Fruit fly (Drosophila melanogaster) whole organism, embryonic: ENCODE results near the gene CG14131.
A peak's percentile ranks its signal among the peaks of the same experiment; 100 is the strongest.

ENCODE experiments used
- Aef1 ChIP-seq: fragments of 200-800 bp; sonication (Bioruptor generic); IDR thresholded peaks from 3 replicates; pipeline ENCODE4 v1.3.6; 2022; ENCODE audit warnings: missing biosample characterization, missing genetic modification characterization
- CG10147 ChIP-seq: fragments of 200-800 bp; sonication (Bioruptor generic); optimal IDR thresholded peaks from 2 replicates; lab custom pipeline; 2019; ENCODE audit warnings: missing biosample characterization, mild to moderate bottlenecking, missing genetic modification characterization, moderate library complexity
- CG10959 ChIP-seq: fragments of 200-800 bp; sonication (Bioruptor generic); IDR thresholded peaks from 2 replicates; pipeline ENCODE4 v1.3.6; 2022; ENCODE audit warnings: missing biosample characterization, missing genetic modification characterization
- CG12744 ChIP-seq: fragments of 200-800 bp; sonication (Bioruptor generic); optimal IDR thresholded peaks from 2 replicates; lab custom pipeline; 2016; ENCODE audit warnings: missing biosample characterization, missing genetic modification characterization
- CG13296 ChIP-seq: fragments of 200-800 bp; sonication (Bioruptor generic); optimal IDR thresholded peaks from 3 replicates; lab custom pipeline; 2018; ENCODE audit warnings: missing biosample characterization, mild to moderate bottlenecking, missing genetic modification characterization
- CG14014 ChIP-seq: fragments of 200-800 bp; sonication (Bioruptor generic); IDR thresholded peaks from 2 replicates; pipeline ENCODE4 v1.3.6; 2022; ENCODE audit warnings: missing biosample characterization, missing genetic modification characterization
- CG14667 ChIP-seq: fragments of 200-800 bp; sonication (Bioruptor generic); IDR thresholded peaks from 2 replicates; pipeline ENCODE4 v1.3.6; 2022; ENCODE audit warnings: missing biosample characterization, missing genetic modification characterization
- CG14710 ChIP-seq: fragments of 200-800 bp; sonication (Bioruptor generic); optimal IDR thresholded peaks from 3 replicates; lab custom pipeline; 2019; ENCODE audit warnings: missing biosample characterization, mild to moderate bottlenecking, missing genetic modification characterization, moderate library complexity
- CG14860 ChIP-seq: fragments of 200-800 bp; sonication (Bioruptor generic); IDR thresholded peaks from 3 replicates; pipeline ENCODE4 v1.3.6; 2022; ENCODE audit warnings: missing biosample characterization, missing genetic modification characterization; ENCODE audit not compliant: partially characterized antibody
- CG15073 ChIP-seq: fragments of 200-800 bp; sonication (Bioruptor generic); optimal IDR thresholded peaks from 2 replicates; lab custom pipeline; 2016; ENCODE audit warnings: missing biosample characterization, missing genetic modification characterization
- CG16813 ChIP-seq: fragments of 200-800 bp; sonication (Bioruptor generic); IDR thresholded peaks from 3 replicates; pipeline ENCODE4 v1.3.6; 2022; ENCODE audit warnings: missing biosample characterization, missing genetic modification characterization; ENCODE audit not compliant: partially characterized antibody
- CG17186 ChIP-seq: fragments of 200-800 bp; sonication (Bioruptor generic); optimal IDR thresholded peaks from 3 replicates; lab custom pipeline; 2017; ENCODE audit warnings: missing biosample characterization, missing genetic modification reagents, missing genetic modification characterization
- CG30403 ChIP-seq: fragments of 200-800 bp; sonication (Bioruptor generic); optimal IDR thresholded peaks from 3 replicates; lab custom pipeline; 2016; ENCODE audit warnings: missing biosample characterization, missing genetic modification characterization
- CG32767 ChIP-seq: fragments of 200-800 bp; sonication (Bioruptor generic); IDR thresholded peaks from 2 replicates; pipeline ENCODE4 v1.3.6; 2022; ENCODE audit warnings: missing biosample characterization, missing genetic modification characterization
- CG6689 ChIP-seq: fragments of 200-800 bp; sonication (Bioruptor generic); IDR thresholded peaks from 2 replicates; pipeline ENCODE4 v1.3.6; 2022; ENCODE audit warnings: missing biosample characterization, missing genetic modification characterization
- CG6791 ChIP-seq: fragments of 200-800 bp; sonication (Bioruptor generic); IDR thresholded peaks from 3 replicates; pipeline ENCODE4 v1.3.6; 2022; ENCODE audit warnings: missing biosample characterization, missing genetic modification characterization; ENCODE audit not compliant: partially characterized antibody
- CG8281 ChIP-seq: fragments of 200-800 bp; sonication (Bioruptor generic); optimal IDR thresholded peaks from 2 replicates; lab custom pipeline; 2018; ENCODE audit warnings: missing biosample characterization, mild to moderate bottlenecking, missing genetic modification characterization, moderate library complexity
- CG9876 ChIP-seq: fragments of 200-800 bp; sonication (Bioruptor generic); optimal IDR thresholded peaks from 2 replicates; lab custom pipeline; 2016; ENCODE audit warnings: missing biosample characterization, missing genetic modification characterization
- CHES-1-like ChIP-seq: fragments of 200-800 bp; sonication (Bioruptor generic); optimal IDR thresholded peaks from 2 replicates; lab custom pipeline; 2016; ENCODE audit warnings: missing biosample characterization, missing genetic modification characterization
- Chrac-16 ChIP-seq: fragments of 200-800 bp; sonication (Bioruptor generic); optimal IDR thresholded peaks from 3 replicates; lab custom pipeline; 2016; ENCODE audit warnings: missing biosample characterization, missing genetic modification characterization
- D19B ChIP-seq: fragments of 200-800 bp; sonication (Bioruptor generic); optimal IDR thresholded peaks from 2 replicates; lab custom pipeline; 2017; ENCODE audit warnings: missing biosample characterization, mild to moderate bottlenecking, missing genetic modification characterization
- E2f2 ChIP-seq: fragments of 200-800 bp; sonication (Bioruptor generic); IDR thresholded peaks from 2 replicates; pipeline ENCODE4 v1.3.6; 2022; ENCODE audit warnings: missing biosample characterization, missing genetic modification characterization
- Ets97D ChIP-seq: fragments of 200-800 bp; sonication (Bioruptor generic); optimal IDR thresholded peaks from 3 replicates; lab custom pipeline; 2016; ENCODE audit warnings: missing biosample characterization, missing genetic modification characterization
- HLH4C ChIP-seq: fragments of 200-800 bp; sonication (Bioruptor generic); IDR thresholded peaks from 3 replicates; pipeline ENCODE4 v1.3.6; 2022; ENCODE audit warnings: missing biosample characterization, missing genetic modification characterization; ENCODE audit not compliant: partially characterized antibody
- HmgD ChIP-seq: fragments of 200-800 bp; sonication (Bioruptor generic); optimal IDR thresholded peaks from 3 replicates; lab custom pipeline; 2016; ENCODE audit warnings: missing biosample characterization, missing genetic modification characterization
- NFAT ChIP-seq: fragments of 200-800 bp; sonication (Bioruptor generic); IDR thresholded peaks from 2 replicates; pipeline ENCODE4 v1.3.6; 2022; ENCODE audit warnings: missing biosample characterization, missing genetic modification characterization
- Pdp1 ChIP-seq, 2 experiments: fragments of 200-800 bp; sonication (Bioruptor generic); optimal IDR thresholded peaks; 3 replicates each; lab custom pipeline; 2016; ENCODE audit warnings: missing biosample characterization in 2 of 2, missing genetic modification characterization in 2 of 2, mild to moderate bottlenecking in 1 of 2, moderate library complexity in 1 of 2
- abd-A ChIP-seq: fragments of 200-800 bp; sonication (Bioruptor generic); optimal IDR thresholded peaks from 3 replicates; lab custom pipeline; 2019; ENCODE audit warnings: missing biosample characterization, mild to moderate bottlenecking, missing genetic modification characterization, moderate library complexity
- ara ChIP-seq: fragments of 200-800 bp; sonication (Bioruptor generic); IDR thresholded peaks from 2 replicates; pipeline ENCODE4 v1.3.6; 2022; ENCODE audit warnings: missing biosample characterization, missing genetic modification characterization
- az2 ChIP-seq: fragments of 200-800 bp; sonication (Bioruptor generic); optimal IDR thresholded peaks from 3 replicates; lab custom pipeline; 2016; ENCODE audit warnings: missing biosample characterization, missing genetic modification characterization
- crp ChIP-seq, 2 experiments: fragments of 200-800 bp; sonication (Bioruptor generic); optimal IDR thresholded peaks; 2 replicates in 1 of 2; 3 replicates in 1 of 2; lab custom pipeline; 2017; ENCODE audit warnings: missing biosample characterization in 2 of 2, missing genetic modification characterization in 2 of 2, mild to moderate bottlenecking in 1 of 2, moderate library complexity in 1 of 2
- dan ChIP-seq: fragments of 200-800 bp; sonication (Bioruptor generic); IDR thresholded peaks from 2 replicates; pipeline ENCODE4 v1.3.6; 2022; ENCODE audit warnings: missing biosample characterization, missing genetic modification characterization
- dati ChIP-seq: fragments of 200-800 bp; sonication (Bioruptor generic); IDR thresholded peaks from 2 replicates; pipeline ENCODE4 v1.3.6; 2022; ENCODE audit warnings: missing biosample characterization, missing genetic modification characterization
- ems ChIP-seq: fragments of 200-800 bp; sonication (Bioruptor generic); optimal IDR thresholded peaks from 3 replicates; lab custom pipeline; 2016; ENCODE audit warnings: missing biosample characterization, missing genetic modification characterization
- exex ChIP-seq: fragments of 200-800 bp; sonication (Bioruptor generic); optimal IDR thresholded peaks from 4 replicates; lab custom pipeline; 2018; ENCODE audit warnings: missing biosample characterization, mild to moderate bottlenecking, missing genetic modification characterization, moderate library complexity
- gsb ChIP-seq: fragments of 200-800 bp; sonication (Bioruptor generic); IDR thresholded peaks from 2 replicates; pipeline ENCODE4 v1.3.6; 2022; ENCODE audit warnings: missing biosample characterization, missing genetic modification characterization
- gt ChIP-seq: fragments of 200-800 bp; sonication (Bioruptor generic); IDR thresholded peaks from 2 replicates; pipeline ENCODE4 v1.3.6; 2022; ENCODE audit warnings: missing biosample characterization, missing genetic modification characterization
- insv ChIP-seq, 2 experiments: fragments of 200-800 bp; sonication (Bioruptor generic); optimal IDR thresholded peaks; 3 replicates each; lab custom pipeline; 2016 to 2018; ENCODE audit warnings: missing biosample characterization in 2 of 2, missing genetic modification characterization in 2 of 2
- inv ChIP-seq: fragments of 200-800 bp; sonication (Bioruptor generic); IDR thresholded peaks from 2 replicates; pipeline ENCODE4 v1.3.6; 2022; ENCODE audit warnings: missing biosample characterization, missing genetic modification characterization; ENCODE audit not compliant: partially characterized antibody
- kay ChIP-seq: fragments of 200-800 bp; sonication (Bioruptor generic); optimal IDR thresholded peaks from 2 replicates; lab custom pipeline; 2016; ENCODE audit warnings: missing biosample characterization, missing genetic modification characterization
- nmo ChIP-seq: fragments of 200-800 bp; sonication (Bioruptor generic); optimal IDR thresholded peaks from 2 replicates; lab custom pipeline; 2018; ENCODE audit warnings: missing biosample characterization, mild to moderate bottlenecking, missing genetic modification characterization, moderate library complexity
- row ChIP-seq: fragments of 200-800 bp; sonication (Bioruptor generic); IDR thresholded peaks from 3 replicates; pipeline ENCODE4 v1.3.6; 2022; ENCODE audit warnings: missing biosample characterization, missing genetic modification characterization
- schlank ChIP-seq: fragments of 200-800 bp; sonication (Bioruptor generic); optimal IDR thresholded peaks from 2 replicates; lab custom pipeline; 2018; ENCODE audit warnings: missing biosample characterization, mild to moderate bottlenecking, missing genetic modification characterization
- sisA ChIP-seq: fragments of 200-800 bp; sonication (Bioruptor generic); IDR thresholded peaks from 2 replicates; pipeline ENCODE4 v1.3.6; 2022; ENCODE audit warnings: missing biosample characterization, missing genetic modification characterization
- sna ChIP-seq: fragments of 200-800 bp; sonication (Bioruptor generic); IDR thresholded peaks from 2 replicates; pipeline ENCODE4 v1.3.6; 2022; ENCODE audit warnings: missing biosample characterization, missing genetic modification characterization; ENCODE audit not compliant: partially characterized antibody
- tap ChIP-seq: fragments of 200-800 bp; optimal IDR thresholded peaks from 3 replicates; lab custom pipeline; 2019; ENCODE audit warnings: missing biosample characterization, mild to moderate bottlenecking, missing genetic modification characterization, moderate library complexity
- trh ChIP-seq: fragments of 200-800 bp; sonication (Bioruptor generic); optimal IDR thresholded peaks from 2 replicates; lab custom pipeline; 2016; ENCODE audit warnings: missing biosample characterization, missing genetic modification characterization
- twi ChIP-seq: fragments of 200-800 bp; optimal IDR thresholded peaks from 2 replicates; lab custom pipeline; 2019; ENCODE audit warnings: missing biosample characterization, mild to moderate bottlenecking, missing genetic modification characterization, moderate library complexity
- zen ChIP-seq: fragments of 200-800 bp; sonication (Bioruptor generic); optimal IDR thresholded peaks from 3 replicates; lab custom pipeline; 2018; ENCODE audit warnings: missing biosample characterization, mild to moderate bottlenecking, missing genetic modification characterization, moderate library complexity

Gene CG14131

dm6 chr3L:11795440-11795983 lies 18.6 kb downstream of the CG14131 start, which contains the start of gene Klp68D (continued):
- TF ChIP-seq gsb (GFP tag; lab: Robert Waterston, UW): no peak
- TF ChIP-seq row: no peak; the same call in 2 of the 3 replicates
- TF ChIP-seq trh (GFP tag; lab: Kevin White, UChicago): no peak
- TF ChIP-seq ara: no peak
- TF ChIP-seq CG13296 (GFP tag; lab: Kevin White, UChicago): no peak
- no peak for TF ChIP-seq sisA (GFP tag; lab: Robert Waterston, UW)
- TF ChIP-seq exex (tag; lab: Kevin White, UChicago): no peak
- TF ChIP-seq CG10147: no peak
- no peak for TF ChIP-seq Pdp1 (GFP tag; optimal IDR thresholded peaks at IDR 0.05; lab: Kevin White, UChicago)
- peak; percentile 37 for TF ChIP-seq kay (GFP tag; lab: Kevin White, UChicago)
- no peak for TF ChIP-seq CG32767
- no peak for TF ChIP-seq nmo
- no peak for TF ChIP-seq CG8281
- peak; percentile 25 for TF ChIP-seq Ets97D (GFP tag; lab: Kevin White, UChicago)
- no peak for TF ChIP-seq CG14667 (GFP tag; lab: Robert Waterston, UW)
- no peak for TF ChIP-seq CG6689
- TF ChIP-seq abd-A (tag; lab: Kevin White, UChicago): no peak
- no peak for TF ChIP-seq CG9876 (GFP tag; lab: Kevin White, UChicago)
- TF ChIP-seq CG17186 (GFP tag; lab: Kevin White, UChicago): peak; percentile 6
- TF ChIP-seq az2 (GFP tag; lab: Kevin White, UChicago): no peak
- TF ChIP-seq dan (GFP tag; lab: Robert Waterston, UW): no peak
- peak in 1 of 2 experiments; percentile 59 for TF ChIP-seq crp (GFP tag; optimal IDR thresholded peaks at IDR 0.05; lab: Kevin White, UChicago)
- no peak for TF ChIP-seq CG12744 (GFP tag; lab: Kevin White, UChicago)
- no peak for TF ChIP-seq gt (GFP tag; lab: Robert Waterston, UW)

- TF ChIP-seq ems (GFP tag; lab: Kevin White, UChicago) (no peak), crp (GFP tag; optimal IDR thresholded peaks at IDR 0.05; lab: Kevin White, UChicago) (peak in 1 of 2 experiments; percentile 14), NFAT (GFP tag; lab: Robert Waterston, UW) (no peak), Chrac-16 (no peak), CHES-1-like (GFP tag; lab: Kevin White, UChicago) (no peak), insv (GFP tag; optimal IDR thresholded peaks at IDR 0.05; lab: Kevin White, UChicago) (no peak), CG10959 (GFP tag; lab: Robert Waterston, UW) (no peak), CG15073 (GFP tag; lab: Kevin White, UChicago) (no peak), CG14710 (tag; lab: Kevin White, UChicago) (no peak), E2f2 (GFP tag; lab: Robert Waterston, UW) (peak; percentile 26; the same call in 1 of the 2 replicates)
Measured at dm6 chr3L:11800761-11801160, 23.9 kb downstream of the CG14131 start, which contains the start of gene Gcat. Gcat (minus strand) TSS chr3L:11800861.

DNA sequence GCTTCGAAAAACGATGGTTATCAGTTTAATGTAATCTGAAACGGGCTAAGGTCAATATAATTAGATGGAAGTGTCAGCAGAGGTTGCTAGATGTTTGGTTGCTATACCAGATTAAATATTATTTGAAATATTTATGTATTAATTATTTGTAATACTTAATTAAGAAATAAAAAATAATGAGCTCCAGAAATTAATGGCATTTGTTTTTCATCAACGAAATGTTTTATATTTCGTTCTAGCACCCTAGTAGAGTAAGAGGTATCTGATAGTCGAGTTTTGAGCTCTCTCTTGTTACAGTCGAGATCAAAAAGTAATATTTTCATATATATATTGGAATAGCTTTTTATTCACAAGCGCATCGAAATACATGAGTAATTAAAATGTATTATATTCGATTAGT lies 24.7 kb downstream of the CG14131 start:
- TF ChIP-seq dati: no peak
- no peak for TF ChIP-seq CG14014 (GFP tag; lab: Robert Waterston, UW)
- peak; percentile 56 for TF ChIP-seq D19B (GFP tag; lab: Kevin White, UChicago)
- no peak for TF ChIP-seq tap (tag; lab: Kevin White, UChicago)
- peak; percentile 33; the same call in 1 of the 3 replicates for TF ChIP-seq CG6791 (GFP tag; lab: Robert Waterston, UW)
- no peak for TF ChIP-seq Aef1 (GFP tag; lab: Robert Waterston, UW)
- TF ChIP-seq sna: 0 out of 2 replicates have a peak, but pooled peaks have one; percentile 40
- TF ChIP-seq CG16813 (GFP tag; lab: Robert Waterston, UW): peak; percentile 52; the same call in 1 of the 3 replicates
- no peak for TF ChIP-seq zen (tag; lab: Kevin White, UChicago)
- peak; percentile 20; the same call in 1 of the 2 replicates for TF ChIP-seq inv (GFP tag; lab: Robert Waterston, UW)
- no peak for TF ChIP-seq twi (tag; lab: Kevin White, UChicago)
- TF ChIP-seq HLH4C (GFP tag; lab: Robert Waterston, UW): peak; percentile 79
- no peak for TF ChIP-seq HmgD
- no peak for TF ChIP-seq CG30403 (GFP tag; lab: Kevin White, UChicago)
- TF ChIP-seq CG14860 (GFP tag; lab: Robert Waterston, UW): peak; percentile 62; the same call in 2 of the 3 replicates
- no peak for TF ChIP-seq schlank
